Fruit fly (Drosophila melanogaster) whole organism, embryonic: Measurements from ENCODE around the gene CG17929.
A peak's percentile ranks its signal among the peaks of the same experiment; 100 is the strongest.

Experiments
- CG10267 ChIP-seq: fragments of 200-800 bp; sonication (Bioruptor generic); optimal IDR thresholded peaks from 2 replicates; lab custom pipeline; 2018; ENCODE audit warnings: missing biosample characterization, mild to moderate bottlenecking, missing genetic modification characterization, moderate library complexity
- CG17385 ChIP-seq: fragments of 200-800 bp; sonication (Bioruptor generic); optimal IDR thresholded peaks from 3 replicates; lab custom pipeline; 2018; ENCODE audit warnings: missing biosample characterization, mild to moderate bottlenecking, missing genetic modification characterization
- CG17829 ChIP-seq: fragments of 200-800 bp; optimal IDR thresholded peaks from 2 replicates; lab custom pipeline; 2019; ENCODE audit warnings: missing biosample characterization, mild to moderate bottlenecking, missing genetic modification characterization, moderate library complexity
- CG2199 ChIP-seq: fragments of 200-800 bp; sonication (Bioruptor generic); IDR thresholded peaks from 3 replicates; pipeline ENCODE4 v1.3.6; 2022; ENCODE audit warnings: missing biosample characterization, missing genetic modification characterization
- CG30020 ChIP-seq: fragments of 200-800 bp; optimal IDR thresholded peaks from 2 replicates; lab custom pipeline; 2019; ENCODE audit warnings: missing biosample characterization, mild to moderate bottlenecking, missing genetic modification characterization, moderate library complexity
- CG3407 ChIP-seq: fragments of 200-800 bp; sonication (Bioruptor generic); optimal IDR thresholded peaks from 2 replicates; lab custom pipeline; 2018; ENCODE audit warnings: missing biosample characterization, mild to moderate bottlenecking, missing genetic modification characterization
- CG34422 ChIP-seq: fragments of 200-800 bp; sonication (Bioruptor generic); IDR thresholded peaks from 3 replicates; pipeline ENCODE4 v1.3.6; 2022; ENCODE audit warnings: missing biosample characterization, missing genetic modification characterization
- CG6175 ChIP-seq: fragments of 200-800 bp; sonication (Bioruptor generic); IDR thresholded peaks from 3 replicates; pipeline ENCODE4 v1.3.6; 2022; ENCODE audit warnings: missing biosample characterization, missing genetic modification characterization
- CTCF ChIP-seq: fragments of 200-800 bp; sonication (Bioruptor generic); optimal IDR thresholded peaks from 2 replicates; lab custom pipeline; 2017; ENCODE audit warnings: missing biosample characterization, mild to moderate bottlenecking, missing genetic modification characterization, moderate library complexity
- Dfd ChIP-seq, 2 experiments: fragments of >200 bp; optimal IDR thresholded peaks; 2 replicates each; lab custom pipeline; 2017; ENCODE audit warnings: missing biosample characterization in 2 of 2, missing genetic modification characterization in 2 of 2
- Dll ChIP-seq: fragments of 200-800 bp; sonication (Bioruptor generic); IDR thresholded peaks from 4 replicates; pipeline ENCODE4 v1.3.6; 2022; ENCODE audit warnings: missing biosample characterization, missing genetic modification characterization; ENCODE audit not compliant: partially characterized antibody
- Dp ChIP-seq: fragments of 200-800 bp; sonication (Bioruptor generic); optimal IDR thresholded peaks from 2 replicates; lab custom pipeline; 2018; ENCODE audit warnings: missing biosample characterization, mild to moderate bottlenecking, missing genetic modification characterization, moderate library complexity
- Drgx ChIP-seq: fragments of 200-800 bp; sonication (Bioruptor generic); IDR thresholded peaks from 2 replicates; pipeline ENCODE4 v1.3.6; 2022; ENCODE audit warnings: missing biosample characterization, missing genetic modification characterization
- E2f2 ChIP-seq: fragments of 200-800 bp; sonication (Bioruptor generic); IDR thresholded peaks from 2 replicates; pipeline ENCODE4 v1.3.6; 2022; ENCODE audit warnings: missing biosample characterization, missing genetic modification characterization
- HLHmδ ChIP-seq: fragments of 200-800 bp; sonication (Bioruptor generic); optimal IDR thresholded peaks from 2 replicates; lab custom pipeline; 2018; ENCODE audit warnings: missing biosample characterization, mild to moderate bottlenecking, missing genetic modification characterization, moderate library complexity
- Lhr ChIP-seq: fragments of 200-800 bp; sonication (Bioruptor generic); optimal IDR thresholded peaks from 3 replicates; lab custom pipeline; 2017; ENCODE audit warnings: mild to moderate bottlenecking, missing biosample characterization, missing genetic modification reagents, missing genetic modification characterization
- MTF-1 ChIP-seq: fragments of 200-800 bp; sonication (Bioruptor generic); optimal IDR thresholded peaks from 2 replicates; lab custom pipeline; 2018; ENCODE audit warnings: missing biosample characterization, mild to moderate bottlenecking, missing genetic modification characterization, borderline replicate concordance
- Myb ChIP-seq: fragments of 200-800 bp; sonication (Bioruptor generic); optimal IDR thresholded peaks from 2 replicates; lab custom pipeline; 2016; ENCODE audit warnings: missing biosample characterization, missing genetic modification characterization
- Nf-YA ChIP-seq: fragments of 200-800 bp; sonication (Bioruptor generic); IDR thresholded peaks from 2 replicates; pipeline ENCODE4 v1.3.6; 2022; ENCODE audit warnings: missing biosample characterization, missing genetic modification characterization
- bowl ChIP-seq: fragments of 200-800 bp; sonication (Bioruptor generic); IDR thresholded peaks from 2 replicates; pipeline ENCODE4 v1.3.6; 2022; ENCODE audit warnings: missing biosample characterization, missing genetic modification characterization
- crol ChIP-seq: fragments of 200-800 bp; sonication (Bioruptor generic); IDR thresholded peaks from 2 replicates; pipeline ENCODE4 v1.3.6; 2022; ENCODE audit warnings: missing biosample characterization, missing genetic modification characterization
- gce ChIP-seq: fragments of 200-800 bp; sonication (Bioruptor generic); IDR thresholded peaks from 3 replicates; pipeline ENCODE4 v1.3.6; 2022; ENCODE audit warnings: missing biosample characterization, missing genetic modification characterization
- gfzf ChIP-seq: fragments of 200-800 bp; sonication (Bioruptor generic); optimal IDR thresholded peaks from 2 replicates; lab custom pipeline; 2016; ENCODE audit warnings: missing biosample characterization, mild to moderate bottlenecking, missing genetic modification characterization, moderate library complexity
- kah ChIP-seq: fragments of 200-800 bp; sonication (Bioruptor generic); optimal IDR thresholded peaks from 2 replicates; lab custom pipeline; 2018; ENCODE audit warnings: missing biosample characterization, mild to moderate bottlenecking, missing genetic modification characterization
- nerfin-1 ChIP-seq: fragments of 200-800 bp; sonication (Bioruptor generic); optimal IDR thresholded peaks from 3 replicates; lab custom pipeline; 2019; ENCODE audit warnings: missing biosample characterization, mild to moderate bottlenecking, missing genetic modification characterization, moderate library complexity
- schlank ChIP-seq: fragments of 200-800 bp; sonication (Bioruptor generic); optimal IDR thresholded peaks from 2 replicates; lab custom pipeline; 2018; ENCODE audit warnings: missing biosample characterization, mild to moderate bottlenecking, missing genetic modification characterization
- sens ChIP-seq: fragments of 200-800 bp; sonication (Bioruptor generic); peaks from one replicate; lab custom pipeline; 2016; ENCODE audit warnings: missing biosample characterization, missing genetic modification characterization
- stwl ChIP-seq: fragments of 200-800 bp; sonication (Bioruptor generic); optimal IDR thresholded peaks from 3 replicates; lab custom pipeline; 2018; ENCODE audit warnings: missing biosample characterization, mild to moderate bottlenecking, missing genetic modification characterization, moderate library complexity
- zen ChIP-seq: fragments of 200-800 bp; sonication (Bioruptor generic); optimal IDR thresholded peaks from 3 replicates; lab custom pipeline; 2018; ENCODE audit warnings: missing biosample characterization, mild to moderate bottlenecking, missing genetic modification characterization, moderate library complexity
- zfh1 ChIP-seq: fragments of 200-800 bp; sonication (Bioruptor generic); IDR thresholded peaks from 3 replicates; pipeline ENCODE4 v1.3.6; 2022; ENCODE audit warnings: missing biosample characterization, missing genetic modification characterization

The CG17929 gene

DNA sequence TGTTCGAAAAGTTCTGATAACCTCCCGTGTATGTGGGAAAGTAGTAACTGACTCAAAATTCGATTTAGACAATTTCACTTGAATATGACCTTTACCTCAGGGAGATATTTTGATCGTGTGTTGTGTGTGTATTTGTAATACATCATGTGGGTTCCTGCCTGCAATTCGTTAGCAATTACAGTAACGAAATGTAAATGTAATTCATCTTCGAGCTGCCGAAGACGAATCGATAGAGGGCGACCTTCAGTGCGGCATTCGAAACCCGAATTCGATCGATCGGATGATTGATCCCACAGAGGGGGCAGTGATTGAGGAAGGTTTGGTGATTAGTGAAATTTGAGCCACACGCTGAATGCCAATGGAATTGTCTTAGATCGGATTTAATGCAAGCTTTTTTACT, 45.1 kb downstream of the CG17929 start, which contains the start of gene CG10317:
CG10317 (minus strand) TSS at position 101 of the 400 bp plus-strand sequence.
- no peak for TF ChIP-seq CG6175 (GFP tag; lab: Robert Waterston, UW)
- TF ChIP-seq Drgx, result no peak
- no peak for TF ChIP-seq bowl (GFP tag; lab: Robert Waterston, UW)
- TF ChIP-seq Dll (GFP tag; lab: Robert Waterston, UW), result no peak
- no peak for TF ChIP-seq schlank (tag; lab: Kevin White, UChicago)
- TF ChIP-seq kah, result no peak
- no peak for TF ChIP-seq CG17829 (tag; lab: Kevin White, UChicago)
- TF ChIP-seq CG3407 (GFP tag; lab: Kevin White, UChicago), result no peak
- TF ChIP-seq gfzf (GFP tag; lab: Kevin White, UChicago), result no peak
- no peak for TF ChIP-seq CG17385
- no peak for TF ChIP-seq zfh1 (GFP tag; lab: Robert Waterston, UW)
- no peak for TF ChIP-seq HLHmδ (GFP tag; lab: Kevin White, UChicago)
- no peak for TF ChIP-seq Dfd (GFP tag; optimal IDR thresholded peaks at IDR 0.05; lab: Kevin White, UChicago)
- TF ChIP-seq MTF-1 (GFP tag; lab: Kevin White, UChicago), result no peak
- TF ChIP-seq, all 482 proteins: peak for 0

DNA sequence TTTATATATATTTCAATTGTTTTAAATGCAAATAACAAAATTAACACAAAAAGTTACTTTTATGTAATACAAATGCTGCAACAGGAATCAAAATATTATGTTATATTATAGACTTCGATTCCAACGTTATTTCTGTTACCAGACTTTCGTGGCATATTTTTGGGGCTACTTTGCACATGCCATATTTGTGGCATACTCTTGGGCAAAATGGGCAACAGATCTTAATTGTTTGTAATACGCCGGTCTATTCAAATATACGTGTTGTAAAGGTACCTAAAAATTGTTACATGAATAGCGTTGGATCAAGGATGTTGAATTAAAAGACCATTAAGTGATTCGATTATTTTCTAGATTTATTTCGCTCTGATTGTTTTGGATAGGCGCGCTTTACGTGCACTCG, 48.8 kb downstream of the CG17929 start:
- TF ChIP-seq CG30020 (tag; lab: Kevin White, UChicago) (no peak), Dp (GFP tag; lab: Kevin White, UChicago) (peak; percentile 73), sens (peak; percentile 71), CTCF (GFP tag; lab: Kevin White, UChicago) (peak; percentile 58), CG34422 (GFP tag; lab: Robert Waterston, UW) (no peak), Nf-YA (GFP tag; lab: Robert Waterston, UW) (no peak), crol (no peak), nerfin-1 (tag; lab: Kevin White, UChicago) (no peak), E2f2 (GFP tag; lab: Robert Waterston, UW) (peak; percentile 79), Lhr (GFP tag; lab: Kevin White, UChicago) (peak; percentile 35), zen (tag; lab: Kevin White, UChicago) (peak; percentile 71), CG10267 (peak; percentile 68), stwl (tag; lab: Kevin White, UChicago) (peak; percentile 99), CG2199 (GFP tag; lab: Robert Waterston, UW) (peak; percentile 47; the same call in 1 of the 3 replicates), Myb (GFP tag; lab: Kevin White, UChicago) (peak; percentile 0), gce (GFP tag; lab: Robert Waterston, UW) (no peak)
